Worm (Caenorhabditis elegans) whole organism, L3 larva: ENCODE data around the gene srlf-1.

Source experiments
- ama-1 ChIP-seq: fragments of 150-350 bp; optimal IDR thresholded peaks from 2 replicates; lab custom pipeline; 2018
- elt-3 ChIP-seq, 3 experiments: fragments of 150-350 bp in 1 of 3; sonication (generic microtip) in 2 of 3; optimal IDR thresholded peaks; 2 replicates in 2 of 3; 4 replicates in 1 of 3; lab custom pipeline; 2014 to 2017; ENCODE audit warnings: missing biosample characterization in 3 of 3, missing genetic modification characterization in 3 of 3
- fkh-10 ChIP-seq: sonication (generic microtip); optimal IDR thresholded peaks from 2 replicates; lab custom pipeline; 2017; ENCODE audit warnings: missing biosample characterization, missing genetic modification reagents, missing genetic modification characterization
- lin-39 ChIP-seq: fragments of 150-350 bp; optimal IDR thresholded peaks from 2 replicates; lab custom pipeline; 2018; ENCODE audit warnings: missing biosample characterization, missing genetic modification reagents, missing genetic modification characterization
- nhr-11 ChIP-seq: fragments of 150-350 bp; optimal IDR thresholded peaks from 2 replicates; lab custom pipeline; 2014; ENCODE audit warnings: missing biosample characterization, missing genetic modification characterization
- nhr-12 ChIP-seq: fragments of 150-350 bp; optimal IDR thresholded peaks from 2 replicates; lab custom pipeline; 2014; ENCODE audit warnings: missing biosample characterization, missing genetic modification characterization
- pha-4 ChIP-seq: fragments of 150-350 bp; optimal IDR thresholded peaks from 2 replicates; lab custom pipeline; 2014; ENCODE audit warnings: missing biosample characterization, missing genetic modification reagents, missing genetic modification characterization
- pqm-1 ChIP-seq: fragments of 150-350 bp; optimal IDR thresholded peaks from 2 replicates; lab custom pipeline; 2017; ENCODE audit warnings: missing biosample characterization, missing genetic modification characterization, inconsistent platforms

DNA sequence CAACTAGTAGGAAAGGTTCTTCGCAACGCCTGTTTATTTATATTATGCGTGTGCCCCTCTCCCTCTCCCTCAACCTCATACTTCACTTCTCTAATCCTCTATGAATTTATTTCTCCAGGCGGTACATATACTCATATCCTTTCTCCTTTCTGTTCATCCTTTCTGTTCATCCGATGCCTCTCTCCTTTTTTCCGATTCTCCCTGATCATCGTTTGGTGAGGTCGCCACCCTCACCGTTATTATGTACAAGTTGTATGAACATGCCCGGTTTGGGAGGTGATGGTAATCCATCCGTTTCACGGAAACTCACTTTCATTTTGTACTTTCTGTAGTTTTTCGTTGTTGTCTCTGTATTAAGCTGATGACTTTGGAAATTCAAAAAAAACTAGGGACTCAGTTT, 49.3 kb downstream of the srlf-1 start:
- TF ChIP-seq ama-1 (lab: Kevin White, UChicago) (no peak), fkh-10 (GFP tag; lab: Kevin White, UChicago) (no peak), pha-4 (tag; lab: Kevin White, UChicago) (no peak), pqm-1 (tag; lab: Kevin White, UChicago) (no peak), nhr-12 (tag; lab: Kevin White, UChicago) (no peak), nhr-11 (tag; lab: Kevin White, UChicago) (no peak), lin-39 (tag; lab: Kevin White, UChicago) (no peak), elt-3 (tag; optimal IDR thresholded peaks at IDR 0.05; lab: Kevin White, UChicago) (no peak)
